Worm (Caenorhabditis elegans): ENCODE measurements around the gene F53G2.3.

DNA sequence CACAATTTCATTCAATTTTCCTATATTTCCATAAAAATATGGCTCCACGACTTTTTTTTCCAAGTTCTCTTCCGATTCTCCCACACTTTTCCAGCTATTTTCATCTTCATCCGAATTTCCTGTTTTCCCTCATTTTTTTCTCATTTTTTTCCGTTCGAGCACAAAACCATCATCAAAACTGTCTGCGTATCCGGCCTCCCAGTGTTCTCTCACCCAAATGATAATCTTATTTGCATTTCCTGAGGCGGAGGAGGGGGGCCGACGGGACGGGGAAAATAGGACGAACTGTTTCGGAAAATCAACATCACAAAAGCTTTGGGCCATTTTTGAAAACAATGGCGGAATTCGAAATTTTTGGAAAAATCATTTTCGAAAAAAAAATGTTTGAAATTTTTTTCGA lies 39.9 kb upstream of the F53G2.3 start:
- no peak for TF ChIP-seq B0019.2 (GFP tag; conservative IDR thresholded peaks at IDR 0.05)
- TF ChIP-seq cebp-2 (GFP tag; IDR thresholded peaks at IDR 0.05): no peak
- TF ChIP-seq ama-1 (optimal IDR thresholded peaks at IDR 0.05): no peak
- TF ChIP-seq ama-1 (GFP tag; optimal IDR thresholded peaks at IDR 0.05): no peak
- TF ChIP-seq sdz-38 (tag; optimal IDR thresholded peaks at IDR 0.05): no peak
- TF ChIP-seq nhr-179 (tag; optimal IDR thresholded peaks at IDR 0.05): no peak
- no peak for TF ChIP-seq F23B12.7 (tag; optimal IDR thresholded peaks at IDR 0.05; ENCODE audit: insufficient read depth)
- TF ChIP-seq mel-28 (tag; optimal IDR thresholded peaks at IDR 0.05; ENCODE audit: borderline replicate concordance): no peak
- TF ChIP-seq pha-4 (tag; optimal IDR thresholded peaks at IDR 0.05): no peak
- TF ChIP-seq cebp-1 (GFP tag; IDR thresholded peaks at IDR 0.05): no peak
- TF ChIP-seq cebp-1 (tag; optimal IDR thresholded peaks at IDR 0.05): no peak
- no peak for TF ChIP-seq ceh-91 (GFP tag; IDR thresholded peaks at IDR 0.05)
- no peak for TF ChIP-seq attf-3 (GFP tag; conservative IDR thresholded peaks at IDR 0.05)
- no peak for TF ChIP-seq ceh-40 (GFP tag; IDR thresholded peaks at IDR 0.05)
- no peak for TF ChIP-seq mxl-1 (tag; optimal IDR thresholded peaks at IDR 0.05)
- no peak for TF ChIP-seq lin-54 (GFP tag; optimal IDR thresholded peaks at IDR 0.05)
